Worm (Caenorhabditis elegans): ENCODE data around the gene Y55F3C.9.

Gene Y55F3C.9

ce11 chrIV:730937-731336 is 2.9 kb upstream of the Y55F3C.9 start, which contains the start of gene srt-24:
Gene srt-24, minus strand, starts transcription at chrIV:731037.
- TF ChIP-seq ceh-83 (GFP tag; optimal IDR thresholded peaks at IDR 0.05) (no peak), nhr-237 (tag; optimal IDR thresholded peaks at IDR 0.05) (no peak), nhr-12 (tag; optimal IDR thresholded peaks at IDR 0.05) (no peak), lin-13 (tag; optimal IDR thresholded peaks at IDR 0.05) (no peak)

- TF ChIP-seq unc-62 (GFP tag; optimal IDR thresholded peaks at IDR 0.05) (no peak), cnd-1 (tag; optimal IDR thresholded peaks at IDR 0.05) (no peak), hlh-1 (tag; optimal IDR thresholded peaks at IDR 0.05) (no peak)
These were observed 8.6 kb downstream of the Y55F3C.9 start, which contains the start of gene Y55F3C.10 for ce11 chrIV:719351-719750. Gene Y55F3C.10, minus strand, starts transcription at chrIV:719451.

ce11 chrIV:716323-716722 is 11.7 kb downstream of the Y55F3C.9 start, which contains the start of gene clec-164:
Gene clec-164, plus strand, starts transcription at chrIV:716623.
- TF ChIP-seq ceh-83 (GFP tag; optimal IDR thresholded peaks at IDR 0.05): no peak
- TF ChIP-seq drap-1 (GFP tag; optimal IDR thresholded peaks at IDR 0.05): no peak
- TF ChIP-seq nhr-2 (tag; optimal IDR thresholded peaks at IDR 0.05): no peak
- TF ChIP-seq blmp-1 (tag; optimal IDR thresholded peaks at IDR 0.05): no peak
- no peak for TF ChIP-seq ztf-11 (tag; optimal IDR thresholded peaks at IDR 0.05)
- TF ChIP-seq bed-3 (GFP tag; optimal IDR thresholded peaks at IDR 0.05): no peak
- no peak for TF ChIP-seq ceh-43 (GFP tag; optimal IDR thresholded peaks at IDR 0.05)
- no peak for TF ChIP-seq zip-8 (tag; optimal IDR thresholded peaks at IDR 0.05)
- TF ChIP-seq mls-2 (tag; optimal IDR thresholded peaks at IDR 0.05): no peak
- TF ChIP-seq mep-1 (tag; optimal IDR thresholded peaks at IDR 0.05): no peak
- TF ChIP-seq ceh-39 (tag; optimal IDR thresholded peaks at IDR 0.05): no peak
- TF ChIP-seq sem-2 (GFP tag; optimal IDR thresholded peaks at IDR 0.05): no peak
- TF ChIP-seq hlh-1 (tag; optimal IDR thresholded peaks at IDR 0.05): no peak
- TF ChIP-seq tbx-8 (GFP tag; optimal IDR thresholded peaks at IDR 0.05): no peak
- TF ChIP-seq nhr-237 (tag; optimal IDR thresholded peaks at IDR 0.05): no peak
- no peak for TF ChIP-seq elt-1 (tag; optimal IDR thresholded peaks at IDR 0.05; ENCODE audit: borderline replicate concordance, insufficient read depth)

ce11 chrIV:715433-715832 is 12.6 kb downstream of the Y55F3C.9 start:
- peak; percentile 4 for TF ChIP-seq ceh-83 (GFP tag; optimal IDR thresholded peaks at IDR 0.05)
- no peak for TF ChIP-seq unc-120 (tag; optimal IDR thresholded peaks at IDR 0.05; ENCODE audit: poor library complexity, severe bottlenecking)
- TF ChIP-seq cnd-1 (tag; optimal IDR thresholded peaks at IDR 0.05): no peak
- TF ChIP-seq ces-1 (GFP tag; optimal IDR thresholded peaks at IDR 0.05): peak; percentile 93
- no peak for TF ChIP-seq ceh-43 (GFP tag; optimal IDR thresholded peaks at IDR 0.05)

- no peak for TF ChIP-seq lin-13 (tag; optimal IDR thresholded peaks at IDR 0.05)
- TF ChIP-seq drap-1 (GFP tag; optimal IDR thresholded peaks at IDR 0.05): no peak
- no peak for TF ChIP-seq zip-8 (tag; optimal IDR thresholded peaks at IDR 0.05)
- TF ChIP-seq mep-1 (tag; optimal IDR thresholded peaks at IDR 0.05): no peak
- no peak for TF ChIP-seq ceh-83 (GFP tag; optimal IDR thresholded peaks at IDR 0.05)
- no peak for TF ChIP-seq lin-32 (GFP tag; optimal IDR thresholded peaks at IDR 0.05)
- TF ChIP-seq elt-3 (tag; optimal IDR thresholded peaks at IDR 0.05): no peak
- TF ChIP-seq snpc-4 (tag; optimal IDR thresholded peaks at IDR 0.05): no peak
- no peak for TF ChIP-seq unc-62 (GFP tag; optimal IDR thresholded peaks at IDR 0.05)
- no peak for TF ChIP-seq cnd-1 (tag; optimal IDR thresholded peaks at IDR 0.05)
- TF ChIP-seq nhr-76 (tag; optimal IDR thresholded peaks at IDR 0.05): no peak
- TF ChIP-seq mab-5 (tag; optimal IDR thresholded peaks at IDR 0.05): no peak
- TF ChIP-seq blmp-1 (tag; optimal IDR thresholded peaks at IDR 0.05): no peak
- no peak for TF ChIP-seq ceh-39 (tag; optimal IDR thresholded peaks at IDR 0.05)
These were observed 20.4 kb downstream of the Y55F3C.9 start, which contains the start of gene cutl-26 for ce11 chrIV:707635-708034. Gene cutl-26, minus strand, starts transcription at chrIV:707735.

- no peak for TF ChIP-seq nhr-76 (tag; optimal IDR thresholded peaks at IDR 0.05)
- no peak for TF ChIP-seq sem-2 (GFP tag; optimal IDR thresholded peaks at IDR 0.05)
- no peak for TF ChIP-seq pha-4 (tag; optimal IDR thresholded peaks at IDR 0.05)
- TF ChIP-seq ceh-83 (GFP tag; optimal IDR thresholded peaks at IDR 0.05): no peak
- TF ChIP-seq bed-3 (GFP tag; optimal IDR thresholded peaks at IDR 0.05): no peak
- TF ChIP-seq tbx-8 (GFP tag; optimal IDR thresholded peaks at IDR 0.05): no peak
- TF ChIP-seq hlh-1 (tag; optimal IDR thresholded peaks at IDR 0.05): no peak
- no peak for TF ChIP-seq ztf-11 (tag; optimal IDR thresholded peaks at IDR 0.05)
These were observed 29.7 kb downstream of the Y55F3C.9 start, which contains the start of gene Y55F3C.17 for ce11 chrIV:698304-698703. Gene Y55F3C.17, minus strand, starts transcription at chrIV:698404.

All from whole organism, mixed stage, embryonic.